Worm (Caenorhabditis elegans): ENCODE data around the gene hot-4.
A peak's percentile ranks its signal among the peaks of the same experiment; 100 is the strongest.

Gene hot-4

DNA sequence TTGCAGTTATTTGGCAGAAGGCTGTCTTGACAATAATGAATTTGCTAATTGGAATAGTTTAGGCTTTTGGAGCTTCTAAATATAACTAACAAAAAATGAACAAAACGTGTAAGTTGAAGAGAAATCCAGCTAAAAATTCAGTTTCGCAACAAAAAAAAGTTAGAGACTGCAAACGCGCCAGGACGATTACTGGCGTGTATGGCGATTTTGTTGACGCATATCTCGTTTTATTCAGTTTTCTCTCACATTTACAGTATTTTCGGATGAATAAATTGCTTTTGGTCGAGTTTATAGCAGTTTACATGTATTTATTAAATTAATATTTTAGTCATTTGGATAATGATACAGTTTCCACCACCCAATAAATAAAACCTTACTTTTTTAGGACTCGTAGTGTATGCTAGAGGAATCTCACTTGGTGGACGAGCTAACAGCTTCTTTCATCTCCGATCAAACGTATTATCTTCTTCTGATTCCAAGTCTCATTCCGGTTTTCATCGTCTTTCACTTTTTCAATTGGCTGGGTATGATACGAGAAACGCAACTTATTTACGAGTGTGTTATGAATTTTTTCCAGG is 44.1 kb upstream of the hot-4 start, which contains the start of the genes abcf-3 and F42A10.5 (continued):
- TF ChIP-seq ztf-18 (tag; optimal IDR thresholded peaks at IDR 0.05) = peak; percentile 94
- TF ChIP-seq lin-40 (tag; optimal IDR thresholded peaks at IDR 0.05) = peak; percentile 52
- TF ChIP-seq atf-7 (tag; optimal IDR thresholded peaks at IDR 0.05) = no peak
- peak; percentile 23 for TF ChIP-seq tbp1 (GFP tag; optimal IDR thresholded peaks at IDR 0.05)
- TF ChIP-seq unc-62 (GFP tag; optimal IDR thresholded peaks at IDR 0.05) = no peak
- no peak for TF ChIP-seq dox-1 (GFP tag; IDR thresholded peaks at IDR 0.05)
- TF ChIP-seq nhr-27 (tag; optimal IDR thresholded peaks at IDR 0.05) = no peak
- TF ChIP-seq Y95B8A.8 (GFP tag; IDR thresholded peaks at IDR 0.05) = no peak
- TF ChIP-seq die-1 (tag; optimal IDR thresholded peaks at IDR 0.05) = no peak
- TF ChIP-seq ztf-28 (GFP tag; IDR thresholded peaks at IDR 0.05) = no peak
- TF ChIP-seq sea-2 (GFP tag; IDR thresholded peaks at IDR 0.05) = no peak
- no peak for TF ChIP-seq bed-1 (GFP tag; IDR thresholded peaks at IDR 0.05)
- TF ChIP-seq snpc-4 (GFP tag; optimal IDR thresholded peaks at IDR 0.05) = peak; percentile 20
- TF ChIP-seq snpc-4 (tag; optimal IDR thresholded peaks at IDR 0.05) = peak in 2 of 4 experiments; percentile 1 to 21
- TF ChIP-seq akir-1 (GFP tag; optimal IDR thresholded peaks at IDR 0.05) = no peak
- TF ChIP-seq madf-10 (tag; optimal IDR thresholded peaks at IDR 0.05) = no peak
- peak; percentile 41 for TF ChIP-seq nhr-80 (tag; optimal IDR thresholded peaks at IDR 0.05)
- TF ChIP-seq F57A8.1 (GFP tag; optimal IDR thresholded peaks at IDR 0.05) = no peak
- no peak for TF ChIP-seq repo-1 (tag; optimal IDR thresholded peaks at IDR 0.05)
- TF ChIP-seq ccch-3 (GFP tag; optimal IDR thresholded peaks at IDR 0.05) = no peak
- no peak for TF ChIP-seq madf-8 (GFP tag; conservative IDR thresholded peaks at IDR 0.05)
- TF ChIP-seq tbx-9 (tag; optimal IDR thresholded peaks at IDR 0.05; ENCODE audit: borderline replicate concordance) = no peak
- peak; percentile 64 for TF ChIP-seq lin-54 (GFP tag; optimal IDR thresholded peaks at IDR 0.05)
- no peak for TF ChIP-seq dpl-1 (GFP tag; optimal IDR thresholded peaks at IDR 0.05)
- TF ChIP-seq F22D6.2 (tag; optimal IDR thresholded peaks at IDR 0.05) = no peak
- peak; percentile 23 for TF ChIP-seq efl-1 (GFP tag; optimal IDR thresholded peaks at IDR 0.05)
- TF ChIP-seq ceh-58 (GFP tag; IDR thresholded peaks at IDR 0.05) = no peak
- TF ChIP-seq C17E4.6 (GFP tag; IDR thresholded peaks at IDR 0.05) = no peak
- TF ChIP-seq somi-1 (GFP tag; optimal IDR thresholded peaks at IDR 0.05) = no peak
- no peak for TF ChIP-seq nhr-120 (GFP tag; IDR thresholded peaks at IDR 0.05)
- TF ChIP-seq let-607 (tag; optimal IDR thresholded peaks at IDR 0.05) = peak in 1 of 2 experiments; percentile 56
- no peak for TF ChIP-seq B0336.3 (GFP tag; IDR thresholded peaks at IDR 0.05)
- no peak for TF ChIP-seq lsy-27 (tag; optimal IDR thresholded peaks at IDR 0.05; ENCODE audit: borderline replicate concordance, insufficient read depth)
- no peak for TF ChIP-seq Y67H2A.10 (GFP tag; conservative IDR thresholded peaks at IDR 0.05)
- TF ChIP-seq ceh-100 (GFP tag; IDR thresholded peaks at IDR 0.05) = no peak
- TF ChIP-seq F52B5.7 (tag; optimal IDR thresholded peaks at IDR 0.05) = no peak
- TF ChIP-seq nfyb-1 (GFP tag; IDR thresholded peaks at IDR 0.05) = 0 out of 2 replicates have a peak, but pooled peaks have one; percentile 40
- TF ChIP-seq lin-26 (GFP tag; IDR thresholded peaks at IDR 0.05) = no peak
- peak; percentile 58 for TF ChIP-seq F33H1.4 (GFP tag; IDR thresholded peaks at IDR 0.05)
- TF ChIP-seq F37B4.10 (GFP tag; IDR thresholded peaks at IDR 0.05) = no peak
- no peak for TF ChIP-seq sptf-2 (GFP tag; optimal IDR thresholded peaks at IDR 0.05)
- peak; percentile 29 for TF ChIP-seq snpc-3.4 (tag; optimal IDR thresholded peaks at IDR 0.05)

All from whole organism, young adult.